Fruit fly (Drosophila melanogaster) whole organism, embryonic: ENCODE data around the gene CG1542.
A peak's percentile ranks its signal among the peaks of the same experiment; 100 is the strongest.

ENCODE experiments used
- Ada2b ChIP-seq: fragments of 200-800 bp; sonication (Bioruptor generic); IDR thresholded peaks from 2 replicates; pipeline ENCODE4 v1.3.6; 2022; ENCODE audit warnings: missing biosample characterization, missing genetic modification characterization
- Aef1 ChIP-seq: fragments of 200-800 bp; sonication (Bioruptor generic); IDR thresholded peaks from 3 replicates; pipeline ENCODE4 v1.3.6; 2022; ENCODE audit warnings: missing biosample characterization, missing genetic modification characterization
- Asciz ChIP-seq: fragments of 200-800 bp; sonication (Bioruptor generic); optimal IDR thresholded peaks from 2 replicates; lab custom pipeline; 2017; ENCODE audit warnings: missing biosample characterization, mild to moderate bottlenecking, missing genetic modification characterization, missing genetic modification reagents
- B-H2 ChIP-seq: fragments of 200-800 bp; sonication (Bioruptor generic); optimal IDR thresholded peaks from 2 replicates; lab custom pipeline; 2018; ENCODE audit warnings: missing biosample characterization, mild to moderate bottlenecking, missing genetic modification characterization
- C15 ChIP-seq: fragments of 200-800 bp; sonication (Bioruptor generic); IDR thresholded peaks from 3 replicates; pipeline ENCODE4 v1.3.6; 2022; ENCODE audit warnings: missing biosample characterization, missing genetic modification characterization
- CG10543 ChIP-seq: fragments of 200-800 bp; sonication (Bioruptor generic); optimal IDR thresholded peaks from 3 replicates; lab custom pipeline; 2017; ENCODE audit warnings: missing biosample characterization, mild to moderate bottlenecking, missing genetic modification characterization, moderate library complexity
- CG11560 ChIP-seq: fragments of 200-800 bp; sonication (Bioruptor generic); IDR thresholded peaks from 3 replicates; pipeline ENCODE4 v1.3.6; 2022; ENCODE audit warnings: missing biosample characterization, missing genetic modification characterization
- CG12391 ChIP-seq: fragments of 200-800 bp; sonication (Bioruptor generic); optimal IDR thresholded peaks from 3 replicates; lab custom pipeline; 2018; ENCODE audit warnings: missing biosample characterization, mild to moderate bottlenecking, missing genetic modification characterization, moderate library complexity
- CG13287 ChIP-seq: fragments of 200-800 bp; sonication (Bioruptor generic); IDR thresholded peaks from 2 replicates; pipeline ENCODE4 v1.3.6; 2022; ENCODE audit warnings: missing biosample characterization, missing genetic modification characterization; ENCODE audit not compliant: partially characterized antibody
- CG16813 ChIP-seq: fragments of 200-800 bp; sonication (Bioruptor generic); IDR thresholded peaks from 3 replicates; pipeline ENCODE4 v1.3.6; 2022; ENCODE audit warnings: missing biosample characterization, missing genetic modification characterization; ENCODE audit not compliant: partially characterized antibody
- CG17612 ChIP-seq: fragments of 200-800 bp; sonication (Bioruptor generic); IDR thresholded peaks from 2 replicates; pipeline ENCODE4 v1.3.6; 2022; ENCODE audit warnings: missing biosample characterization, missing genetic modification characterization
- CG18011 ChIP-seq: fragments of 200-800 bp; sonication (Bioruptor generic); optimal IDR thresholded peaks from 2 replicates; lab custom pipeline; 2017; ENCODE audit warnings: missing biosample characterization, missing genetic modification characterization, mild to moderate bottlenecking, moderate library complexity, missing genotype
- CG2199 ChIP-seq: fragments of 200-800 bp; sonication (Bioruptor generic); IDR thresholded peaks from 3 replicates; pipeline ENCODE4 v1.3.6; 2022; ENCODE audit warnings: missing biosample characterization, missing genetic modification characterization
- CG3281 ChIP-seq: fragments of 200-800 bp; sonication (Bioruptor generic); optimal IDR thresholded peaks from 3 replicates; lab custom pipeline; 2017; ENCODE audit warnings: missing biosample characterization, mild to moderate bottlenecking, missing genetic modification characterization
- CG4360 ChIP-seq: fragments of 200-800 bp; sonication (Bioruptor generic); IDR thresholded peaks from 2 replicates; pipeline ENCODE4 v1.3.6; 2022; ENCODE audit warnings: missing biosample characterization, missing genetic modification characterization
- CG7271 ChIP-seq: fragments of 200-800 bp; sonication (Bioruptor generic); optimal IDR thresholded peaks from 2 replicates; lab custom pipeline; 2018; ENCODE audit warnings: missing biosample characterization, mild to moderate bottlenecking, missing genetic modification characterization, moderate library complexity
- CG7745 ChIP-seq: fragments of 200-800 bp; sonication (Bioruptor generic); optimal IDR thresholded peaks from 2 replicates; lab custom pipeline; 2018; ENCODE audit warnings: missing biosample characterization, mild to moderate bottlenecking, missing genetic modification characterization, moderate library complexity
- CG8290 ChIP-seq, 3 experiments: fragments of 200-800 bp; sonication (Bioruptor generic); optimal IDR thresholded peaks; 2 replicates each; lab custom pipeline; 2016 to 2019; ENCODE audit warnings: missing biosample characterization in 3 of 3, missing genetic modification characterization in 3 of 3, mild to moderate bottlenecking in 2 of 3, moderate library complexity in 1 of 3
- CG9876 ChIP-seq: fragments of 200-800 bp; sonication (Bioruptor generic); optimal IDR thresholded peaks from 2 replicates; lab custom pipeline; 2016; ENCODE audit warnings: missing biosample characterization, missing genetic modification characterization
- CTCF ChIP-seq: fragments of 200-800 bp; sonication (Bioruptor generic); optimal IDR thresholded peaks from 2 replicates; lab custom pipeline; 2017; ENCODE audit warnings: missing biosample characterization, mild to moderate bottlenecking, missing genetic modification characterization, moderate library complexity
- CrebB ChIP-seq: fragments of 200-800 bp; sonication (Bioruptor generic); optimal IDR thresholded peaks from 3 replicates; lab custom pipeline; 2018; ENCODE audit warnings: missing biosample characterization, mild to moderate bottlenecking, missing genetic modification characterization
- Dbx ChIP-seq: fragments of 200-800 bp; sonication (Bioruptor generic); IDR thresholded peaks from 3 replicates; pipeline ENCODE4 v1.3.6; 2022; ENCODE audit warnings: missing biosample characterization, missing genetic modification characterization
- Deaf1 ChIP-seq: fragments of 200-800 bp; optimal IDR thresholded peaks from 3 replicates; lab custom pipeline; 2019; ENCODE audit warnings: missing biosample characterization, mild to moderate bottlenecking, missing genetic modification characterization, moderate library complexity
- HmgD ChIP-seq: fragments of 200-800 bp; sonication (Bioruptor generic); optimal IDR thresholded peaks from 3 replicates; lab custom pipeline; 2016; ENCODE audit warnings: missing biosample characterization, missing genetic modification characterization
- HmgZ ChIP-seq: fragments of 200-800 bp; sonication (Bioruptor generic); optimal IDR thresholded peaks from 2 replicates; lab custom pipeline; 2018; ENCODE audit warnings: missing biosample characterization, mild to moderate bottlenecking, missing genetic modification characterization
- Jarid2 ChIP-seq: fragments of 200-800 bp; sonication (Bioruptor generic); optimal IDR thresholded peaks from 3 replicates; lab custom pipeline; 2017; ENCODE audit warnings: mild to moderate bottlenecking, missing biosample characterization, missing genetic modification reagents, missing genetic modification characterization
- Kr ChIP-seq: fragments of 200-800 bp; sonication (Bioruptor generic); optimal IDR thresholded peaks from 2 replicates; lab custom pipeline; 2017; ENCODE audit warnings: missing biosample characterization, mild to moderate bottlenecking, missing genetic modification characterization
- Lim3 ChIP-seq: fragments of 200-800 bp; sonication (Bioruptor generic); IDR thresholded peaks from 2 replicates; pipeline ENCODE4 v1.3.6; 2022; ENCODE audit warnings: missing biosample characterization, missing genetic modification characterization
- Med ChIP-seq: fragments of 200-800 bp; sonication (Bioruptor generic); peaks from one replicate; lab custom pipeline; 2016; ENCODE audit warnings: missing biosample characterization, missing genetic modification characterization, mild to moderate bottlenecking, inconsistent platforms, moderate library complexity
- NFAT ChIP-seq: fragments of 200-800 bp; sonication (Bioruptor generic); IDR thresholded peaks from 2 replicates; pipeline ENCODE4 v1.3.6; 2022; ENCODE audit warnings: missing biosample characterization, missing genetic modification characterization
- Nf-YC ChIP-seq: fragments of 200-800 bp; optimal IDR thresholded peaks from 3 replicates; lab custom pipeline; 2019; ENCODE audit warnings: missing biosample characterization, mild to moderate bottlenecking, missing genetic modification characterization, moderate library complexity
- Sry-β ChIP-seq: fragments of 200-800 bp; sonication (Bioruptor generic); optimal IDR thresholded peaks from 2 replicates; lab custom pipeline; 2018; ENCODE audit warnings: missing biosample characterization, mild to moderate bottlenecking, missing genetic modification characterization, moderate library complexity
- Sry-δ ChIP-seq: fragments of 200-800 bp; sonication (Bioruptor generic); optimal IDR thresholded peaks from 2 replicates; lab custom pipeline; 2016; ENCODE audit warnings: missing biosample characterization, missing genetic modification characterization
- az2 ChIP-seq: fragments of 200-800 bp; sonication (Bioruptor generic); optimal IDR thresholded peaks from 3 replicates; lab custom pipeline; 2016; ENCODE audit warnings: missing biosample characterization, missing genetic modification characterization
- cg ChIP-seq: fragments of 200-800 bp; sonication (Bioruptor generic); optimal IDR thresholded peaks from 3 replicates; lab custom pipeline; 2019; ENCODE audit warnings: missing biosample characterization, mild to moderate bottlenecking, missing genetic modification characterization, moderate library complexity
- chinmo ChIP-seq: fragments of 200-800 bp; sonication (Bioruptor generic); IDR thresholded peaks from 4 replicates; pipeline ENCODE4 v1.3.6; 2022; ENCODE audit warnings: missing biosample characterization, missing genetic modification characterization; ENCODE audit not compliant: partially characterized antibody
- eve ChIP-seq, 2 experiments: fragments of >200 bp; optimal IDR thresholded peaks; 2 replicates each; lab custom pipeline; 2017; ENCODE audit warnings: missing biosample characterization in 2 of 2, missing genetic modification characterization in 2 of 2
- fd3F ChIP-seq: fragments of 200-800 bp; sonication (Bioruptor generic); optimal IDR thresholded peaks from 2 replicates; lab custom pipeline; 2018; ENCODE audit warnings: missing biosample characterization, mild to moderate bottlenecking, missing genetic modification characterization, moderate library complexity
- fru ChIP-seq: fragments of >200 bp; optimal IDR thresholded peaks from 2 replicates; lab custom pipeline; 2017
- ftz-f1 ChIP-seq: fragments of 200-800 bp; sonication (Bioruptor generic); optimal IDR thresholded peaks from 2 replicates; lab custom pipeline; 2016; ENCODE audit warnings: missing biosample characterization, missing genetic modification characterization
- gcm ChIP-seq: fragments of 200-800 bp; sonication (Bioruptor generic); optimal IDR thresholded peaks from 2 replicates; lab custom pipeline; 2019; ENCODE audit warnings: missing biosample characterization, mild to moderate bottlenecking, missing genetic modification characterization, moderate library complexity
- nau ChIP-seq: fragments of 200-800 bp; sonication (Bioruptor generic); optimal IDR thresholded peaks from 3 replicates; lab custom pipeline; 2017; ENCODE audit warnings: missing biosample characterization, mild to moderate bottlenecking, missing genetic modification characterization, missing genetic modification reagents
- p53 ChIP-seq: fragments of 200-800 bp; sonication (Bioruptor generic); optimal IDR thresholded peaks from 2 replicates; lab custom pipeline; 2016; ENCODE audit warnings: missing biosample characterization, missing genetic modification characterization
- pan ChIP-seq, 4 experiments: fragments of >200 bp in 3 of 4; fragments of 200-800 bp in 1 of 4; sonication (Bioruptor generic) in 1 of 4; optimal IDR thresholded peaks in 3 of 4; IDR thresholded peaks in 1 of 4; 2 replicates each; pipeline versions ENCODE4 v1.3.6 to Lab custom; 2017 to 2022; ENCODE audit warnings: missing biosample characterization in 2 of 4, missing genetic modification characterization in 2 of 4, mixed read lengths in 1 of 4
- pum ChIP-seq: fragments of 200-800 bp; sonication (Bioruptor generic); optimal IDR thresholded peaks from 2 replicates; lab custom pipeline; 2016; ENCODE audit warnings: missing biosample characterization, missing genetic modification characterization
- slbo ChIP-seq: fragments of 200-800 bp; sonication (Bioruptor generic); IDR thresholded peaks from 2 replicates; pipeline ENCODE4 v1.3.6; 2022; ENCODE audit warnings: missing biosample characterization, missing genetic modification characterization
- so ChIP-seq: fragments of 200-800 bp; sonication (Bioruptor generic); IDR thresholded peaks from 3 replicates; pipeline ENCODE4 v1.3.6; 2022; ENCODE audit warnings: missing biosample characterization, missing genetic modification characterization
- trem ChIP-seq: fragments of 200-800 bp; optimal IDR thresholded peaks from 3 replicates; lab custom pipeline; 2019; ENCODE audit warnings: missing biosample characterization, mild to moderate bottlenecking, missing genetic modification characterization, moderate library complexity
- vnd ChIP-seq: fragments of 200-800 bp; sonication (Bioruptor generic); IDR thresholded peaks from 3 replicates; pipeline ENCODE4 v1.3.6; 2022; ENCODE audit warnings: missing biosample characterization, missing genetic modification characterization; ENCODE audit not compliant: partially characterized antibody

The CG1542 gene

dm6 chr3R:31195695-31196113 is 17.6 kb upstream of the CG1542 start, which contains the start of gene mesh (continued):
- no peak for TF ChIP-seq CG2199 (GFP tag; lab: Robert Waterston, UW)
- no peak for TF ChIP-seq eve (GFP tag; optimal IDR thresholded peaks at IDR 0.05; lab: Kevin White, UChicago)
- TF ChIP-seq CTCF (GFP tag; lab: Kevin White, UChicago), result no peak
- no peak for TF ChIP-seq CG7745
- TF ChIP-seq Sry-β (GFP tag; lab: Kevin White, UChicago), result no peak
- TF ChIP-seq az2 (GFP tag; lab: Kevin White, UChicago), result no peak
- TF ChIP-seq CG13287, result peak; percentile 9; the same call in 1 of the 2 replicates
- no peak for TF ChIP-seq p53 (GFP tag; lab: Kevin White, UChicago)
- no peak for TF ChIP-seq nau (GFP tag; lab: Kevin White, UChicago)
- no peak for TF ChIP-seq CG9876 (GFP tag; lab: Kevin White, UChicago)
- no peak for TF ChIP-seq Ada2b (GFP tag; lab: Robert Waterston, UW)
- peak; percentile 69 for TF ChIP-seq CG10543 (GFP tag; lab: Kevin White, UChicago)
- TF ChIP-seq slbo (GFP tag; lab: Robert Waterston, UW), result no peak
- no peak for TF ChIP-seq Kr
- no peak for TF ChIP-seq Asciz (GFP tag; lab: Kevin White, UChicago)
- no peak for TF ChIP-seq CrebB (tag; lab: Kevin White, UChicago)
- TF ChIP-seq, all 482 proteins: peak for 25

dm6 chr3R:31196731-31197130 is 16.5 kb upstream of the CG1542 start, which contains the start of gene CG1544:
Gene CG1544, plus strand, starts transcription at chr3R:31196916.
- peak; percentile 65 for TF ChIP-seq gcm (GFP tag; lab: Kevin White, UChicago)
- peak; percentile 16; the same call in 1 of the 2 replicates for TF ChIP-seq NFAT (GFP tag; lab: Robert Waterston, UW)
- TF ChIP-seq B-H2, result peak; percentile 13
- TF ChIP-seq chinmo (GFP tag; lab: Robert Waterston, UW), result 0 out of 4 replicates have a peak, but pooled peaks have one; percentile 64
- peak; percentile 45 for TF ChIP-seq Nf-YC (tag; lab: Kevin White, UChicago)
- TF ChIP-seq pan (optimal IDR thresholded peaks at IDR 0.05; lab: Kevin White, UChicago), result no peak
- TF ChIP-seq pan (GFP tag; optimal IDR thresholded peaks at IDR 0.05 in 1 of 2, IDR thresholded peaks at IDR 0.05 in 1 of 2), result peak in 1 of 2 experiments; percentile 7
- TF ChIP-seq CG18011 (GFP tag; lab: Kevin White, UChicago), result peak; percentile 26
- peak; percentile 79 for TF ChIP-seq Med (GFP tag; lab: Kevin White, UChicago)
- TF ChIP-seq C15 (GFP tag; lab: Robert Waterston, UW), result no peak
- no peak for TF ChIP-seq trem (tag; lab: Kevin White, UChicago)
- TF ChIP-seq CG7271 (tag; lab: Kevin White, UChicago), result no peak
- TF ChIP-seq so, result no peak
- no peak for TF ChIP-seq Sry-δ (GFP tag; lab: Kevin White, UChicago)
- no peak for TF ChIP-seq CG11560 (tag; lab: Robert Waterston, UW)
- no peak for TF ChIP-seq Lim3 (GFP tag; lab: Robert Waterston, UW)
- peak; percentile 69 for TF ChIP-seq Jarid2 (GFP tag; lab: Kevin White, UChicago)
- no peak for TF ChIP-seq CG3281 (GFP tag; lab: Kevin White, UChicago)
- no peak for TF ChIP-seq fru
- TF ChIP-seq CG17612 (GFP tag; lab: Robert Waterston, UW), result 0 out of 2 replicates have a peak, but pooled peaks have one; percentile 15
- TF ChIP-seq CG12391 (tag; lab: Kevin White, UChicago), result no peak
- TF ChIP-seq CG16813 (GFP tag; lab: Robert Waterston, UW), result no peak
- peak; percentile 27; the same call in 1 of the 3 replicates for TF ChIP-seq Dbx (GFP tag; lab: Robert Waterston, UW)
- TF ChIP-seq CTCF (GFP tag; lab: Kevin White, UChicago), result no peak
- TF ChIP-seq CG4360 (GFP tag; lab: Robert Waterston, UW), result 0 out of 2 replicates have a peak, but pooled peaks have one; percentile 23
- TF ChIP-seq cg (GFP tag; lab: Kevin White, UChicago), result peak; percentile 9
- TF ChIP-seq Aef1 (GFP tag; lab: Robert Waterston, UW), result no peak
- no peak for TF ChIP-seq fd3F (GFP tag; lab: Kevin White, UChicago)
- peak; percentile 31 for TF ChIP-seq HmgZ (tag; lab: Kevin White, UChicago)
- no peak for TF ChIP-seq vnd (GFP tag; lab: Robert Waterston, UW)
- TF ChIP-seq Deaf1 (tag; lab: Kevin White, UChicago), result peak; percentile 21
- TF ChIP-seq CG8290 (GFP tag; optimal IDR thresholded peaks at IDR 0.05; lab: Kevin White, UChicago), result no peak
- TF ChIP-seq CG8290 (tag; optimal IDR thresholded peaks at IDR 0.05; lab: Kevin White, UChicago), result peak in 1 of 2 experiments; percentile 52
- TF ChIP-seq pum (GFP tag; lab: Kevin White, UChicago), result no peak
- no peak for TF ChIP-seq HmgD
- peak; percentile 23 for TF ChIP-seq ftz-f1 (GFP tag; lab: Kevin White, UChicago)
